Fruit fly (Drosophila melanogaster) whole organism, prepupa: ENCODE data around the gene CG7992.

Experiments
- CG10669 ChIP-seq: fragments of 200-800 bp; sonication (Bioruptor generic); optimal IDR thresholded peaks from 3 replicates; lab custom pipeline; 2018; ENCODE audit warnings: missing biosample characterization, mild to moderate bottlenecking, missing genetic modification characterization, moderate library complexity
- CG11902 ChIP-seq: fragments of 200-800 bp; sonication (Bioruptor generic); optimal IDR thresholded peaks from 3 replicates; lab custom pipeline; 2016; ENCODE audit warnings: missing biosample characterization, missing genetic modification characterization
- CG15336 ChIP-seq: fragments of 200-800 bp; sonication (Bioruptor generic); IDR thresholded peaks from 2 replicates; pipeline ENCODE4 v1.3.6; 2022; ENCODE audit warnings: missing biosample characterization, missing genetic modification characterization
- CG1621 ChIP-seq: fragments of 200-800 bp; sonication (Bioruptor generic); optimal IDR thresholded peaks from 3 replicates; lab custom pipeline; 2018; ENCODE audit warnings: missing biosample characterization, mild to moderate bottlenecking, missing genetic modification characterization
- CG16779 ChIP-seq: fragments of 200-800 bp; sonication (Bioruptor generic); optimal IDR thresholded peaks from 3 replicates; lab custom pipeline; 2017; ENCODE audit warnings: missing biosample characterization, mild to moderate bottlenecking, missing genetic modification characterization
- CG3032 ChIP-seq: fragments of 200-800 bp; optimal IDR thresholded peaks from 2 replicates; lab custom pipeline; 2019; ENCODE audit warnings: missing biosample characterization, mild to moderate bottlenecking, missing genetic modification characterization, moderate library complexity
- CG31627 ChIP-seq: fragments of 200-800 bp; sonication (Bioruptor generic); optimal IDR thresholded peaks from 3 replicates; lab custom pipeline; 2016; ENCODE audit warnings: missing biosample characterization, missing genetic modification characterization
- CG32006 ChIP-seq: fragments of 200-800 bp; sonication (Bioruptor generic); optimal IDR thresholded peaks from 3 replicates; lab custom pipeline; 2017; ENCODE audit warnings: missing biosample characterization, mild to moderate bottlenecking, missing genetic modification characterization
- CG34406 ChIP-seq: fragments of 200-800 bp; sonication (Bioruptor generic); optimal IDR thresholded peaks from 3 replicates; lab custom pipeline; 2016; ENCODE audit warnings: missing biosample characterization, missing genetic modification characterization
- CG3919 ChIP-seq: fragments of 200-800 bp; sonication (Bioruptor generic); optimal IDR thresholded peaks from 3 replicates; lab custom pipeline; 2016; ENCODE audit warnings: missing biosample characterization, missing genetic modification characterization
- CG4318 ChIP-seq: fragments of 200-800 bp; sonication (Bioruptor generic); optimal IDR thresholded peaks from 3 replicates; lab custom pipeline; 2017; ENCODE audit warnings: missing biosample characterization, mild to moderate bottlenecking, missing genetic modification characterization
- CG6163 ChIP-seq: fragments of 200-800 bp; sonication (Bioruptor generic); IDR thresholded peaks from 3 replicates; pipeline ENCODE4 v1.3.6; 2022; ENCODE audit warnings: missing biosample characterization, missing genetic modification characterization
- CG6276 ChIP-seq: fragments of 200-800 bp; sonication (Bioruptor generic); optimal IDR thresholded peaks from 2 replicates; lab custom pipeline; 2017; ENCODE audit warnings: missing biosample characterization, mild to moderate bottlenecking, missing genetic modification characterization
- CG6808 ChIP-seq: fragments of 200-800 bp; sonication (Bioruptor generic); optimal IDR thresholded peaks from 3 replicates; lab custom pipeline; 2017; ENCODE audit warnings: missing biosample characterization, missing genetic modification characterization, mild to moderate bottlenecking, moderate library complexity, missing genetic modification reagents
- CG6854 ChIP-seq: fragments of 200-800 bp; sonication (Bioruptor generic); optimal IDR thresholded peaks from 2 replicates; lab custom pipeline; 2017; ENCODE audit warnings: missing biosample characterization, mild to moderate bottlenecking, missing genetic modification characterization
- CG7368 ChIP-seq: fragments of 200-800 bp; sonication (Bioruptor generic); optimal IDR thresholded peaks from 3 replicates; lab custom pipeline; 2016; ENCODE audit warnings: missing biosample characterization, missing genetic modification characterization
- CG8119 ChIP-seq: fragments of 200-800 bp; sonication (Bioruptor generic); IDR thresholded peaks from 3 replicates; pipeline ENCODE4 v1.3.6; 2022; ENCODE audit warnings: missing biosample characterization, missing genetic modification characterization
- CG8319 ChIP-seq: fragments of 200-800 bp; sonication (Bioruptor generic); optimal IDR thresholded peaks from 3 replicates; lab custom pipeline; 2016; ENCODE audit warnings: missing biosample characterization, missing genetic modification characterization
- CG8632 ChIP-seq: fragments of 200-800 bp; sonication (Bioruptor generic); optimal IDR thresholded peaks from 3 replicates; lab custom pipeline; 2016; ENCODE audit warnings: missing biosample characterization, missing genetic modification characterization
- Ets21C ChIP-seq: fragments of 200-800 bp; sonication (Bioruptor generic); optimal IDR thresholded peaks from 3 replicates; lab custom pipeline; 2016; ENCODE audit warnings: missing biosample characterization, missing genetic modification characterization
- Gug ChIP-seq: fragments of 200-800 bp; sonication (Bioruptor generic); IDR thresholded peaks from 2 replicates; pipeline ENCODE4 v1.3.6; 2022; ENCODE audit warnings: missing biosample characterization, missing genetic modification characterization
- Hr38 ChIP-seq: sonication (Bioruptor generic); optimal IDR thresholded peaks from 2 replicates; lab custom pipeline; 2016; ENCODE audit warnings: missing biosample characterization, missing genetic modification characterization
- Hr39 ChIP-seq: fragments of 200-800 bp; sonication (Bioruptor generic); optimal IDR thresholded peaks from 2 replicates; lab custom pipeline; 2016; ENCODE audit warnings: missing biosample characterization, missing genetic modification characterization
- Lpt ChIP-seq: fragments of 200-800 bp; sonication (Bioruptor generic); optimal IDR thresholded peaks from 3 replicates; lab custom pipeline; 2016; ENCODE audit warnings: missing biosample characterization, missing genetic modification characterization
- OdsH ChIP-seq: fragments of 200-800 bp; sonication (Bioruptor generic); optimal IDR thresholded peaks from 3 replicates; lab custom pipeline; 2016; ENCODE audit warnings: missing biosample characterization, missing genetic modification characterization
- Smox ChIP-seq: fragments of 200-800 bp; sonication (Bioruptor generic); optimal IDR thresholded peaks from 3 replicates; lab custom pipeline; 2016; ENCODE audit warnings: missing biosample characterization, missing genetic modification characterization
- Sox102F ChIP-seq: fragments of 200-800 bp; sonication (Bioruptor generic); optimal IDR thresholded peaks from 2 replicates; lab custom pipeline; 2016; ENCODE audit warnings: missing biosample characterization, mild to moderate bottlenecking, missing genetic modification characterization
- Sox14 ChIP-seq: fragments of 200-800 bp; sonication (Bioruptor generic); optimal IDR thresholded peaks from 3 replicates; lab custom pipeline; 2016; ENCODE audit warnings: missing biosample characterization, missing genetic modification characterization
- Sox15 ChIP-seq: fragments of 200-800 bp; sonication (Bioruptor generic); optimal IDR thresholded peaks from 3 replicates; lab custom pipeline; 2016; ENCODE audit warnings: missing biosample characterization, missing genetic modification characterization
- achi ChIP-seq: fragments of 200-800 bp; sonication (Bioruptor generic); optimal IDR thresholded peaks from 3 replicates; lab custom pipeline; 2016; ENCODE audit warnings: missing biosample characterization, missing genetic modification characterization
- cyc ChIP-seq: fragments of 200-800 bp; sonication (Bioruptor generic); optimal IDR thresholded peaks from 3 replicates; lab custom pipeline; 2016; ENCODE audit warnings: missing biosample characterization, missing genetic modification characterization
- fd59A ChIP-seq: fragments of 200-800 bp; sonication (Bioruptor generic); optimal IDR thresholded peaks from 2 replicates; lab custom pipeline; 2017; ENCODE audit warnings: missing biosample characterization, mild to moderate bottlenecking, missing genetic modification characterization, missing genetic modification reagents
- fd85E ChIP-seq: fragments of 200-800 bp; sonication (Bioruptor generic); optimal IDR thresholded peaks from 3 replicates; lab custom pipeline; 2016; ENCODE audit warnings: missing biosample characterization, missing genetic modification characterization
- fkh ChIP-seq: fragments of 200-800 bp; sonication (Bioruptor generic); optimal IDR thresholded peaks from 3 replicates; lab custom pipeline; 2017; ENCODE audit warnings: missing biosample characterization, mild to moderate bottlenecking, missing genetic modification characterization, moderate library complexity
- lz ChIP-seq: fragments of 200-800 bp; sonication (Bioruptor generic); optimal IDR thresholded peaks from 3 replicates; lab custom pipeline; 2016; ENCODE audit warnings: missing biosample characterization, missing genetic modification characterization
- net ChIP-seq: fragments of 200-800 bp; sonication (Bioruptor generic); optimal IDR thresholded peaks from 3 replicates; lab custom pipeline; 2016; ENCODE audit warnings: missing biosample characterization, missing genetic modification characterization
- pdm3 ChIP-seq: fragments of 200-800 bp; sonication (Bioruptor generic); optimal IDR thresholded peaks from 3 replicates; lab custom pipeline; 2016; ENCODE audit warnings: missing biosample characterization, missing genetic modification characterization
- salr ChIP-seq, 2 experiments: fragments of 200-800 bp; sonication (Bioruptor generic); optimal IDR thresholded peaks; 3 replicates each; lab custom pipeline; 2016 to 2018; ENCODE audit warnings: missing biosample characterization in 2 of 2, missing genetic modification characterization in 2 of 2, mild to moderate bottlenecking in 1 of 2
- spab ChIP-seq: fragments of 200-800 bp; sonication (Bioruptor generic); optimal IDR thresholded peaks from 2 replicates; lab custom pipeline; 2017; ENCODE audit warnings: missing biosample characterization, mild to moderate bottlenecking, missing genetic modification characterization, missing genetic modification reagents
- ss ChIP-seq, 2 experiments: fragments of 200-800 bp; sonication (Bioruptor generic); optimal IDR thresholded peaks; 2 replicates in 1 of 2; 3 replicates in 1 of 2; lab custom pipeline; 2017 to 2018; ENCODE audit warnings: mild to moderate bottlenecking in 2 of 2, missing biosample characterization in 2 of 2, missing genetic modification characterization in 2 of 2, moderate library complexity in 1 of 2
- svp ChIP-seq: fragments of 200-800 bp; sonication (Bioruptor generic); peaks from one replicate; lab custom pipeline; 2016; ENCODE audit warnings: missing biosample characterization, missing genetic modification characterization

Gene CG7992

DNA sequence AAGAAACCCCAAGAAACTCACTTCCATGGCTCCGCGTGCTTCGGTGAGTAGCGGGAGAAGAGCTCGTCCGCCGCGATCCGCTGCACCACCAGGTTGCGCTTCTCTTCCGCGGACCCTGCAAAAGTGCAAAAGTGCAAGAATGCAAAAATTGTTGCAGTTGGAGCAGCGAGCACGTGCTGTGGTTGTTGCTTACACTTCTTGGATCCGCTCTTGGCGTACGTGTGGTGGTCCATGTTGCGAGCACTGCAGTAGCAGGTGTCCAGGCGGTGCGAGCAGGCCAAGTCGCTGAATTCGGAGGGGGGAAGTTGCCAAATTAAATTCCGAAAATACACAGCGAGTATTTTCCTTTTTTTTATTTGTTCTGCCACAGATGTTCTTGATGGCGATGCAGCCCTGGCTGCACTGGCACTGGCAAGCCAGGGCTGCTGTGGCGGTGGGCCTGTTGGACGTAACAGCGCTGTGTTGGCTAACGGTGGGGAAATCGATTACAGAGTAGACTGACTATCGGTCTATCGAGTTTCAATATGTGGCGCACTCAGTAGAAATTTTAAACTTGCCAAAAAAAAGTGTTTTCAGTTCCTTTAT lies 21.5 kb upstream of the CG7992 start, which contains the start of gene CG8010 (continued):
- no peak for TF ChIP-seq OdsH
- no peak for TF ChIP-seq CG3032 (tag; lab: Kevin White, UChicago)
- no peak for TF ChIP-seq Lpt (GFP tag; lab: Kevin White, UChicago)
- TF ChIP-seq fd59A = no peak
- TF ChIP-seq spab (GFP tag; lab: Kevin White, UChicago) = no peak
- peak; percentile 32; the same call in 1 of the 3 replicates for TF ChIP-seq CG6163 (GFP tag; lab: Robert Waterston, UW)
- TF ChIP-seq Sox102F (GFP tag; lab: Kevin White, UChicago) = no peak
- TF ChIP-seq Sox15 = no peak
- peak; percentile 3 for TF ChIP-seq lz (GFP tag; lab: Kevin White, UChicago)
- no peak for TF ChIP-seq CG16779
- TF ChIP-seq, all 60 proteins: peak for 9

DNA sequence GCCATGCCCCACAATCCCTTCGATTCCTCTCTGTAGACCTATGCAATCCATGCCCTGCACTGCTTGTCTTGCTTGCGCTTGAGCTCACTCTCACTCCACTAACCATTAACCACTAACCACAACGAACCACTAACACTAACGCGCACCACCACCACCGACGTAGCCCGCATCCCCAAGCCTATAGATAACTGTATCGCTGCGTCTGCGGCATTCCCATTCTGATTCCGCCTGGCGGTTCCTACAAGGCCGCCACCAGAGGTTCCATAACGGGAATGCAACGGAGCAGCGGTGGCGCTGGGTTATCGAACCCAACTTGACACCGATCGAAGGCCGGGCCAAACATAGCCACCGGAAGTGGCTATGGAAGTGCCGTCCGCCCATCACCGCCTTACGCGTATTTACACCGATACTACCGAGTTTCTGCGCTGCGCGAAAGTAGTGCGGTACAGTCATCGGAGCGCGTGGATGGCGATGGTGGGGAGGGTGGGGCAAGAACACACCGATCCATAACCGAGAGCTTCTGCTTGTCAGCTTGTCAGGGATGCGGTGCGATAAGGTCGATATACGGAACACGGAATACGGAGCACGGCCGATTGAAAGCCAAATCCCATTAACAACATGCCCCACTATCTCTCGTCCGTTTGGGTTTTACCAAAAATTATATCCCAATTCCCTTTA lies 18.9 kb upstream of the CG7992 start:
- no peak for TF ChIP-seq CG10669
- TF ChIP-seq CG7368 = no peak
- no peak for TF ChIP-seq salr (GFP tag; optimal IDR thresholded peaks at IDR 0.05; lab: Kevin White, UChicago)
- TF ChIP-seq achi (GFP tag; lab: Kevin White, UChicago) = no peak
- no peak for TF ChIP-seq net (GFP tag; lab: Kevin White, UChicago)
- TF ChIP-seq CG3919 (GFP tag; lab: Kevin White, UChicago) = no peak
- no peak for TF ChIP-seq CG1621
- TF ChIP-seq OdsH = no peak
- no peak for TF ChIP-seq Smox (GFP tag; lab: Kevin White, UChicago)
- no peak for TF ChIP-seq pdm3 (GFP tag; lab: Kevin White, UChicago)

DNA sequence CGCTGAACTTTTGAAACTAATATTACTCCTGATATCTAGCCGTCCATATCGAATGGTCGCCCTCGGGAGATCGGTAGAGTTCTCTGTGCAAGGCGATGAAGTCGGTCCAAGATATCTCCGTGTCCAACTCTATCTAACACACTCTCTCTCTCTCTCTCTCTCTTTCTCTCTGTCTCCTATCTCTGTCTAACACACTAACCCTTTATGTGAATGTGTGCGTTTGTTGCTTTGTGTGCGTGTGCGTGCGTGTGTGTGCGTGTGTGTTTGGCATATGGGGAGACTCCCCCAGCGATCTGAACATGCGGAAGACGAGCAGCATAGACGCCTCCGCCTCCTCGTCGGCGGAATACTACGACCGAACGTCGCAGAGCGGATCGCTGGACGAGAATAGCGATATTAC lies 17.3 kb upstream of the CG7992 start:
- no peak for TF ChIP-seq CG32006 (GFP tag; lab: Kevin White, UChicago)
- TF ChIP-seq CG6854 = no peak
- TF ChIP-seq cyc (GFP tag; lab: Kevin White, UChicago) = no peak
- no peak for TF ChIP-seq CG16779
- TF ChIP-seq CG6163 (GFP tag; lab: Robert Waterston, UW) = no peak
- no peak for TF ChIP-seq pdm3 (GFP tag; lab: Kevin White, UChicago)

DNA sequence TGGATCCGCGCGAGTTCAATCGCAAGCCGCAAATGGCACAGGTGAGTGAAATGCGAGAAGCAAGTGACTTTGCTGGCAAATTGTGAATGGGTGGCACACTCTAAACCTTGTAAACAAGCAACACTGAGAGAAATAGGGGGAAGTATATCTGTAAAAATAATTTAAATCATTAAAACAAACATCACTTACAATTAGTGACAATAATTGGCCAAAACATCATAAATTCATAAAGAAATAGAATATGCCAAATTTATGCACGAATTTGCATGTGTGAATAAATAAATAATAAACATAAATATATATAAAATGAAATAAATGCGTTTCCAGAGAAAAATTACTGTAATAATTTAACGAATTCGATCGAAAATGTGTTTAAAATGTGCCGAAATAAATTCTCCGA lies 15.5 kb upstream of the CG7992 start:
- no peak for TF ChIP-seq CG4318 (GFP tag; lab: Kevin White, UChicago)
- peak; percentile 15 for TF ChIP-seq CG3032 (tag; lab: Kevin White, UChicago)
- TF ChIP-seq fkh (GFP tag; lab: Kevin White, UChicago) = no peak
- TF ChIP-seq CG8319 = no peak
- TF ChIP-seq pdm3 (GFP tag; lab: Kevin White, UChicago) = no peak
- no peak for TF ChIP-seq Ets21C (GFP tag; lab: Kevin White, UChicago)
- TF ChIP-seq CG6808 (GFP tag; lab: Kevin White, UChicago) = no peak
- TF ChIP-seq Hr39 = no peak
- TF ChIP-seq CG3919 (GFP tag; lab: Kevin White, UChicago) = no peak
- TF ChIP-seq CG6854 = no peak
- TF ChIP-seq achi (GFP tag; lab: Kevin White, UChicago) = peak; percentile 11
- TF ChIP-seq Gug (GFP tag; lab: Robert Waterston, UW) = no peak
- TF ChIP-seq CG8119 (GFP tag; lab: Robert Waterston, UW) = peak; percentile 54; the same call in 2 of the 3 replicates
- TF ChIP-seq ss (GFP tag; optimal IDR thresholded peaks at IDR 0.05; lab: Kevin White, UChicago) = no peak
- TF ChIP-seq CG6276 (GFP tag; lab: Kevin White, UChicago) = no peak
- TF ChIP-seq CG34406 (GFP tag; lab: Kevin White, UChicago) = no peak
- no peak for TF ChIP-seq svp (GFP tag; lab: Kevin White, UChicago)
- no peak for TF ChIP-seq CG11902 (GFP tag; lab: Kevin White, UChicago)
- TF ChIP-seq Lpt (GFP tag; lab: Kevin White, UChicago) = no peak
- no peak for TF ChIP-seq CG31627 (GFP tag; lab: Kevin White, UChicago)
- no peak for TF ChIP-seq fd59A
- no peak for TF ChIP-seq CG7368
- TF ChIP-seq fd85E (GFP tag; lab: Kevin White, UChicago) = no peak
- no peak for TF ChIP-seq salr (GFP tag; optimal IDR thresholded peaks at IDR 0.05; lab: Kevin White, UChicago)
- TF ChIP-seq CG32006 (GFP tag; lab: Kevin White, UChicago) = peak; percentile 48
- TF ChIP-seq CG8632 (GFP tag; lab: Kevin White, UChicago) = no peak
- no peak for TF ChIP-seq Sox102F (GFP tag; lab: Kevin White, UChicago)
- TF ChIP-seq CG16779 = no peak
- TF ChIP-seq Hr38 (GFP tag; lab: Kevin White, UChicago) = no peak
- TF ChIP-seq spab (GFP tag; lab: Kevin White, UChicago) = no peak
- TF ChIP-seq OdsH = no peak
- TF ChIP-seq CG15336 (GFP tag; lab: Robert Waterston, UW) = peak; percentile 57; the same call in 1 of the 2 replicates
- no peak for TF ChIP-seq CG1621
- TF ChIP-seq net (GFP tag; lab: Kevin White, UChicago) = no peak
- TF ChIP-seq Sox14 (GFP tag; lab: Kevin White, UChicago) = no peak
- no peak for TF ChIP-seq CG10669
- TF ChIP-seq Smox (GFP tag; lab: Kevin White, UChicago) = no peak
